Worm (Caenorhabditis elegans) whole organism, mixed stage, embryonic: ENCODE results near the gene srh-42.

ENCODE experiments used
- M03D4.4 ChIP-seq: sonication (generic microtip); optimal IDR thresholded peaks from 2 replicates; lab custom pipeline; 2017; ENCODE audit warnings: mild to moderate bottlenecking, missing genetic modification characterization, missing compliant biosample characterization
- blmp-1 ChIP-seq: fragments of 150-350 bp; optimal IDR thresholded peaks from 2 replicates; lab custom pipeline; 2014; ENCODE audit warnings: missing biosample characterization, missing genetic modification characterization
- ceh-39 ChIP-seq: fragments of 150-350 bp; optimal IDR thresholded peaks from 2 replicates; lab custom pipeline; 2014; ENCODE audit warnings: missing biosample characterization, missing genetic modification characterization
- ceh-43 ChIP-seq: fragments of 200-800 bp; sonication (Bioruptor generic); optimal IDR thresholded peaks from 2 replicates; lab custom pipeline; 2018; ENCODE audit warnings: mild to moderate bottlenecking, missing genetic modification characterization, moderate library complexity, missing compliant biosample characterization
- ces-1 ChIP-seq: fragments of 150-350 bp; optimal IDR thresholded peaks from 2 replicates; lab custom pipeline; 2014; ENCODE audit warnings: missing biosample characterization, missing genetic modification reagents, missing genetic modification characterization
- cnd-1 ChIP-seq: fragments of 200-800 bp; sonication (Bioruptor generic); optimal IDR thresholded peaks from 2 replicates; lab custom pipeline; 2018; ENCODE audit warnings: mild to moderate bottlenecking, missing genetic modification characterization, missing compliant biosample characterization
- drap-1 ChIP-seq: fragments of 200-800 bp; sonication (Bioruptor generic); optimal IDR thresholded peaks from 3 replicates; lab custom pipeline; 2018; ENCODE audit warnings: mild to moderate bottlenecking, missing genetic modification characterization, missing compliant biosample characterization
- elt-1 ChIP-seq: sonication (generic microtip); optimal IDR thresholded peaks from 2 replicates; lab custom pipeline; 2017; ENCODE audit warnings: missing genetic modification characterization, mild to moderate bottlenecking, missing compliant biosample characterization, antibody characterized with exemption, moderate library complexity, borderline replicate concordance; ENCODE audit not compliant: insufficient read depth
- flh-1 ChIP-seq: fragments of 200-800 bp; sonication (Bioruptor generic); optimal IDR thresholded peaks from 2 replicates; lab custom pipeline; 2018; ENCODE audit warnings: mild to moderate bottlenecking, missing genetic modification characterization, moderate library complexity, missing compliant biosample characterization
- ham-2 ChIP-seq: fragments of 200-800 bp; sonication (Bioruptor generic); optimal IDR thresholded peaks from 2 replicates; lab custom pipeline; 2018; ENCODE audit warnings: mild to moderate bottlenecking, missing genetic modification characterization, missing compliant biosample characterization
- hlh-1 ChIP-seq: fragments of 150-350 bp; optimal IDR thresholded peaks from 2 replicates; lab custom pipeline; 2014; ENCODE audit warnings: missing biosample characterization, missing genetic modification reagents, missing genetic modification characterization
- lin-13 ChIP-seq: fragments of 150-350 bp; optimal IDR thresholded peaks from 2 replicates; lab custom pipeline; 2014; ENCODE audit warnings: missing biosample characterization, missing genetic modification characterization
- lin-32 ChIP-seq: fragments of 200-800 bp; sonication (Bioruptor generic); optimal IDR thresholded peaks from 2 replicates; lab custom pipeline; 2018; ENCODE audit warnings: mild to moderate bottlenecking, missing genetic modification characterization, missing compliant biosample characterization
- lsy-2 ChIP-seq: fragments of 150-350 bp; optimal IDR thresholded peaks from 2 replicates; lab custom pipeline; 2014; ENCODE audit warnings: missing biosample characterization, missing genetic modification characterization
- mep-1 ChIP-seq: fragments of 150-350 bp; optimal IDR thresholded peaks from 2 replicates; lab custom pipeline; 2017; ENCODE audit warnings: missing biosample characterization, missing genetic modification reagents, missing genetic modification characterization, inconsistent platforms
- nhr-12 ChIP-seq: fragments of 150-350 bp; optimal IDR thresholded peaks from 2 replicates; lab custom pipeline; 2014; ENCODE audit warnings: missing biosample characterization, missing genetic modification characterization
- nhr-2 ChIP-seq: fragments of 150-350 bp; optimal IDR thresholded peaks from 2 replicates; lab custom pipeline; 2014; ENCODE audit warnings: missing biosample characterization, missing genetic modification characterization
- nhr-237 ChIP-seq: fragments of 150-350 bp; optimal IDR thresholded peaks from 2 replicates; lab custom pipeline; 2014; ENCODE audit warnings: missing biosample characterization, missing genetic modification characterization
- nhr-28 ChIP-seq: fragments of 150-350 bp; optimal IDR thresholded peaks from 2 replicates; lab custom pipeline; 2014; ENCODE audit warnings: missing biosample characterization, missing genetic modification characterization
- pha-4 ChIP-seq: fragments of 150-350 bp; optimal IDR thresholded peaks from 2 replicates; lab custom pipeline; 2018; ENCODE audit warnings: missing biosample characterization, missing genetic modification reagents, missing genetic modification characterization
- sem-2 ChIP-seq: fragments of 200-800 bp; sonication (Bioruptor generic); optimal IDR thresholded peaks from 2 replicates; lab custom pipeline; 2018; ENCODE audit warnings: mild to moderate bottlenecking, missing genetic modification characterization, missing compliant biosample characterization
- snpc-4 ChIP-seq: fragments of 150-350 bp; optimal IDR thresholded peaks from 2 replicates; lab custom pipeline; 2014; ENCODE audit warnings: missing biosample characterization, missing genetic modification characterization
- sptf-1 ChIP-seq: sonication (generic microtip); optimal IDR thresholded peaks from 2 replicates; lab custom pipeline; 2017; ENCODE audit warnings: mild to moderate bottlenecking, missing genetic modification characterization, moderate library complexity, missing compliant biosample characterization
- tbx-8 ChIP-seq: fragments of 200-800 bp; sonication (Bioruptor generic); optimal IDR thresholded peaks from 2 replicates; lab custom pipeline; 2018; ENCODE audit warnings: mild to moderate bottlenecking, missing genetic modification characterization, moderate library complexity, missing compliant biosample characterization
- unc-62 ChIP-seq: fragments of 150-350 bp; optimal IDR thresholded peaks from 2 replicates; lab custom pipeline; 2014; ENCODE audit warnings: missing biosample characterization, missing genetic modification reagents, missing genetic modification characterization
- zip-8 ChIP-seq: fragments of 150-350 bp; optimal IDR thresholded peaks from 2 replicates; lab custom pipeline; 2014; ENCODE audit warnings: missing biosample characterization, missing genetic modification characterization
- ztf-11 ChIP-seq: fragments of 150-350 bp; optimal IDR thresholded peaks from 2 replicates; lab custom pipeline; 2014; ENCODE audit warnings: missing biosample characterization, missing genetic modification characterization

Gene srh-42

DNA sequence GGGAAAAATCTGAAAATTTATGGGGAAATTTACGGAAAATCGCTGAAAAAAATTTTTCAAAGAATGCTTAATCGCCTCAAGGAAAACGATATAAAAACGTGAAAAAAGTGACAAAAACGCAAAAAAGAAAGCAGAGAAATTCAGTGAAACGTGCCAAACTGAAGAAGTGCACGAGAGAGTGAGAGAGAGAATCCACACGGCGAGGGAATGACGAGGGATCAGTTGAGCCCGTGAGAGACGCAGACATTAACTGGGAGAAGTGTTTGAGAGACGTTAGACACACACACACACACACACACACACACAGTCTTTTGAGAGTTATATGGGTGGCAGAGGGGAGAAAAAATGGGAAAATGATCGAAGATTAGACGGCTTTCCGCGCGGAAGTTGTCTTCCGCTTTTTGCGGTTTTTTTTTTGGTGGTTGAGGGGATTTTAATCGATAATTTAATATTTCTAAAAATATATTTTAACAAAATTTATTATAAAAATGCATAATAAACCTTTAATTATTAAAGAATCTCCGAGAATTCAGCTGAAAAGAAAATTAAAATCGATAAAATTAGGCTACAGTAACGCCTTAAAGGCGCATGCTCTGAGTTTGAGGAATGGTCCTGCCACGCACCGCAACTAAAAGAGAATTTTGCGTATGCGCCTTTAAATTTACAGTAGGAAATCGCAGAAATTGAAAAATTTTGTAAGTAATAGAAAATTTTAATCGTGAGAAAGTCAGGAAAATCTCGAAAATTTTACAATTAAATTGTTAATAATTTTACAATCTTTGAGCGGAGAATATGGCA lies 44.2 kb downstream of the srh-42 start:
- peak; percentile 42 for TF ChIP-seq pha-4 (tag; lab: Kevin White, UChicago)
- TF ChIP-seq cnd-1 (tag; lab: Kevin White, UChicago), result no peak
- TF ChIP-seq nhr-2 (tag; lab: Kevin White, UChicago), result no peak
- no peak for TF ChIP-seq ztf-11 (tag; lab: Kevin White, UChicago)
- TF ChIP-seq tbx-8 (GFP tag; lab: Kevin White, UChicago), result no peak
- no peak for TF ChIP-seq elt-1 (tag; lab: Kevin White, UChicago)
- peak; percentile 56 for TF ChIP-seq blmp-1 (tag; lab: Kevin White, UChicago)
- no peak for TF ChIP-seq M03D4.4 (tag; lab: Kevin White, UChicago)
- no peak for TF ChIP-seq flh-1
- TF ChIP-seq nhr-237, result no peak
- no peak for TF ChIP-seq nhr-12 (tag; lab: Kevin White, UChicago)
- TF ChIP-seq hlh-1, result peak; percentile 35
- no peak for TF ChIP-seq snpc-4 (tag; lab: Kevin White, UChicago)
- TF ChIP-seq sptf-1, result peak; percentile 36
- TF ChIP-seq lin-13 (tag; lab: Kevin White, UChicago), result no peak
- no peak for TF ChIP-seq lin-32 (GFP tag; lab: Kevin White, UChicago)
- TF ChIP-seq ceh-39, result no peak
- no peak for TF ChIP-seq ceh-43 (GFP tag; lab: Kevin White, UChicago)
- TF ChIP-seq sem-2 (GFP tag; lab: Kevin White, UChicago), result no peak
- TF ChIP-seq mep-1 (tag; lab: Kevin White, UChicago), result peak; percentile 5
- no peak for TF ChIP-seq ham-2
- peak; percentile 57 for TF ChIP-seq lsy-2
- peak; percentile 19 for TF ChIP-seq unc-62 (GFP tag; lab: Kevin White, UChicago)
- TF ChIP-seq ces-1 (GFP tag; lab: Kevin White, UChicago), result peak; percentile 53
- TF ChIP-seq, all 35 proteins: peak for 8

DNA sequence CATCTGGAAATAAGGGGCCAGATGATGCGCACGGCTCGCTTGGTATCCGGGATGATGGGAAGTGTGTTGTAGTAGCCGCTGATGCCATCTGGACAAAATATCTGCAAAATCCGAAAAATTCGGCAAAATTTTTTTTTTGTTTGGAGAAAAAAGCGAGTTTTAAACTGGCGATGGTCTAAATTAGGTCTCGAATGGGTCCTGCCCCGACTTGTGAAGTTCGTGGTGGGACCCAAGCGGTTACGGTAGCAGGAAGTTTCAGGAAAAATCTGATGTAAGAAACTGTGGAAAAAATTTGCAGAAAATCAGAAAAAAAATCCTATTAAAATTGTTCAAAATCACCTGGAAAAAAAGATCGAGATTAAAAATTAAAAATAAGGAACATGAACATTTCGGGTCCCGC lies 45.4 kb downstream of the srh-42 start, which contains the start of gene jmjd-2:
jmjd-2 (minus strand) TSS at position 101 of the 400 bp plus-strand sequence.
- TF ChIP-seq drap-1, result no peak

DNA sequence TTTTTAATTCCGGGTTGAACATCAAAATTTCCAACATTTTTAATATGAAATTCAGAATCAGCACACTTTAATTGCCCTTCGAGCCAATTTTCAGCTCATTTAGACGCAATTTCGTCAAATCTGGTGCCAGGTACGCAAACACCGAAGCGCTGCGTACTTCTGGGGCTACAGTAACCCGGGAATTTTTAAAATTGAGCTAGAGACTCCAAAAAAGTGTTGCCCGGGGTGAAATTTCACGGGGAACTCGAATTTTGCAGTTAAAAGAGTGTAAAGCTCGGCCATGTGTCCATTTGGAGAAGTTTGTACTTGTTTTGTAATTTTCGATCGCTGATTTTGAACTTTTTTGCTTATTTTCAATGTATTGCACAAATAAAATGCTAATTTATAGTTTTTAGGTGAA lies 46.6 kb downstream of the srh-42 start:
- TF ChIP-seq M03D4.4 (tag; lab: Kevin White, UChicago) (no peak), nhr-28 (no peak), lsy-2 (peak; percentile 29), ceh-43 (GFP tag; lab: Kevin White, UChicago) (no peak)

DNA sequence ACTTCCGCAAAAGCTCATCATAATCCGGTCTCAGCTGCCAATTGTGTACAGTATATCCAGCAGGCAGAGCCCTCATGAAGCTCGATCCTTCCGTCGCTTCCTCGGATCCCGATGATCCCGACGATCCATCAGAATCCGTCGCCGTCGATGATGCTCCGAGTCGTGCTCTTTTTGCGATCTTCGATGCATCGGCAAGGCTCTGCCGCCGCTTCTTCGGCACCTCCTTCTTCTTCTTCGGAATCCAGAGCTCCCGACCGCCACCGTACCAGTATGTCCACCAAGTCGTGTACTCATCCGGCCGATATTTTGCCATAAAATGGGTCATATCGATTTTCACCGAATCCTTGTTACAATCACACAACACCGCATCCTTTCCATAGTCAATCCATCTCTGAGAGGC lies 48.9 kb downstream of the srh-42 start:
- no peak for TF ChIP-seq elt-1 (tag; lab: Kevin White, UChicago)
- no peak for TF ChIP-seq ham-2
- no peak for TF ChIP-seq zip-8
- TF ChIP-seq ceh-39, result no peak
